Fruit fly (Drosophila melanogaster) whole organism, larva: ENCODE results near the gene Pfdn1.

Experiments used
- noc ChIP-seq: fragments of 200-800 bp; sonication (Bioruptor generic); optimal IDR thresholded peaks from 3 replicates; lab custom pipeline; 2019; ENCODE audit warnings: missing biosample characterization, mild to moderate bottlenecking, missing genetic modification characterization, moderate library complexity

Gene Pfdn1

DNA sequence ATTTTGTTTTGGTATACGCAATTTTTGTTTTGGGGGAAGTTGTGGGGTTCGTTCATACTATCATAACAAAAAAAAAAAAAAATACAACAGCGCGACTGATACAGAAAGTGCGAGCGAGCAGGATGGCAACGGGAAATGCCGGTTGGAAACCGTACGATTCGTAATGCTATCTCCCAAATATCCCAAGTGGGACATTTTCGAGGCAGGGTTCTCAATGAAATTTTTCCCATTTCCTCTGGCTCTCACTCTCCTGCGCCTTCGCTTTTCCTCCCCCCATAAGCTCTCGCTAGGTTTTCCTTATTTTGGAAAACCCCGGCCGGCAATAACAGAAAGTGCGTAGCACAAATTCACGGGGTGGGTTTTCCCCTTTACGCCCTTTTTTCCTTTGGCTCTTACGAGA lies 23.4 kb downstream of the Pfdn1 start:
- no peak for TF ChIP-seq noc (tag; lab: Kevin White, UChicago)

DNA sequence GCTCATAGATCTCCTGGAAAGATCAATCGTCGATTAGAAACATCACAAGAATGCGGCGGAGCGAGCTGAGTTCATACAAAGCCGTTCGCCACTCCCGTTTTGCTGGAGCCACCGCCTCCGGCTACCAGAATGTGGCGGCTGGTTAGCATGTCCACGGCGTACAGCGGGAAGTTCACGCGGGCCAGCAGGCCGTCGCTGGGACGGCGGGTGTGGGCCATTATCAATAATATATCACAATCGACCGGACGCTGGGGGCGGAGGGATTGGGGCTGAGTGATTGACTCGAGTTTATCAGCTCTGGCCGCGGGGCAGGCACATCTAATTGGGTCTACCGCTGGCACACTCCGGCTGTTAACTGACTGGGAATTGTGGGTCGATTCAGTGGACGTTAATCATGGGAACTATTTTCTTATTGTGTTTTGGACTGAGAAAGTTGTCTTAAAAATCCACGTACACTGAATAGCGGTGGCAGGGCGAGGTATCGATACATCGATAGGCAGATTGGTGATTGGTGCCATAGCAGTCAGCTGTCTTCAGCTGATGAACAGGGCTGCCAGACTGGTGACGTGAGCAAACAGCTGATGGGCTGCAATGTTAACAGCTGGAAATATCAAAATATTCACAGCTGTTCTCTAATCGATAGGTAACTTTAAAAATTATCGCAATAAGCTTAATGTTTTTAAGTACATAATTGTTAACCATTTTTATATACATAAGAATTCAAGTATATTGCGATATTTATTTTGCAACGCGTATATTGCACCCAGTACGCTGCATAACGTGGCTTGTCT lies 29.8 kb downstream of the Pfdn1 start, which contains the start of gene CG9175:
Gene CG9175, minus strand, starts transcription at position 488 of the 791 bp plus-strand sequence.
- TF ChIP-seq noc (tag; lab: Kevin White, UChicago), result peak; percentile 56

DNA sequence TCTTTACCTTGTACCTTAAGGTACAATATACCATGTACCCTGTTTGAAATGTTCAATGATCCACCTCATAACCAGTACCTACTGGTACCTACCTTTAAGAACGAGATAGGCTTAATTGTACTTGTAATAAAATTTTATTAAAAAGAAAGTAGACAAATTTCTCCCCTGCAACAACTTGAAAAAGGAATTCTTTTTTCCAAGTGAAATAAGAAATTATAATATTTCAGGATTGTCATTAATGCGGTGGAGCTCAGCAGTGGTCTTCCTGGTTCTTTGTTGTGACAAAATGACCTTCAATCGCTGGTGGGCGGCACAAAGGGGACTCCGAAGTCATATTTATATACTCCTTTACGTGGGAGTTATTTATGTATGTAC lies 30.4 kb downstream of the Pfdn1 start:
- no peak for TF ChIP-seq noc (tag; lab: Kevin White, UChicago)

DNA sequence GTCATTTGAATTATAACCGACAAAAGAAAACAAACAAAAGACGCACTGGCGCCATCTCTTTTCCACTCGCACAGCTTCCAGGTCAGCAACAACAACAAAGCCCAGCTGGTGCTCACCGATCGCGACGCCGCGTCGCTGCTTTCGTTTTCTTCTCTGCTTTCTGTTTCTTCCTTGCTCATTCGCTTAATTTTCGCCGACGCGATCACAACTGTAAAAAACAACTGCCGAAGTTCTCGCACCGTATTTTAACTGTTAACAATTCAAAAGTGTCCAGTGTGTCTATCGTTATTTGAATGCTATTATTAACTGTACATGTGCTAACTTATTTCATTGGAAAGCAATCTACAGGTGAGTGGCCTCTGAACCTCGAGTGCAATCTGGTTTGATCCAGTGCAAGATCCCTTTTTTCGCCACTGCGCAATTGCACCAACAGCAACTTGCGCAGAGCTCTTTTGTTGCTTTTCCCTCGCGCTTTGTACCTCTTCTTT lies 31.4 kb downstream of the Pfdn1 start, which contains the start of gene stai:
Gene stai, plus strand, starts transcription at position 176 of the 488 bp plus-strand sequence.
- TF ChIP-seq noc (tag; lab: Kevin White, UChicago), result no peak

DNA sequence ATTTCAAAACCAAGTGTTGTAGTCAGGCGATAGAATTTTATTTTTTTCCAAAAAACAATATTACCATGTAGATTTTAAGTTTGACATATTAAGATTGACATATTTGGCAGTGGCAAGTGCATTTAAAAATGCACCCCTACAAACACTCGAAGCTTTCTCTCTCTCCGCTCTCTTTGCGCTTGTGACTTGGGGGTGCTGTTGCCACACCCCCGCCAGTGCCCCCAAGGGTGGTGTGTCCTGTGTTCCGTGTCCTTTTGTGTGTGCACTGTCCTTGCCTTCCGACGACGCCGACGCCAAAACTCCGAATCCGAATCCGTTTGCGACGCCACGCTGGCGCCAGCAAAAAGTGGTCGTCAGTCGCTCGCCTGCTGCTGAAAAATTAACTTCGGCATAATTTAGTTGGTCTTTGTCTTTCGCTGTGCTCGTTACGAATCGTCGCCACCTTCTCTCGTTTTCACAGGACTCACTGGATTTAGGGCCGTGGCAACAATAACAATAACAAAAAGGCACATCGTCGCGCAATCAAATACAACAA lies 40.5 kb downstream of the Pfdn1 start:
- TF ChIP-seq noc (tag; lab: Kevin White, UChicago), result no peak

DNA sequence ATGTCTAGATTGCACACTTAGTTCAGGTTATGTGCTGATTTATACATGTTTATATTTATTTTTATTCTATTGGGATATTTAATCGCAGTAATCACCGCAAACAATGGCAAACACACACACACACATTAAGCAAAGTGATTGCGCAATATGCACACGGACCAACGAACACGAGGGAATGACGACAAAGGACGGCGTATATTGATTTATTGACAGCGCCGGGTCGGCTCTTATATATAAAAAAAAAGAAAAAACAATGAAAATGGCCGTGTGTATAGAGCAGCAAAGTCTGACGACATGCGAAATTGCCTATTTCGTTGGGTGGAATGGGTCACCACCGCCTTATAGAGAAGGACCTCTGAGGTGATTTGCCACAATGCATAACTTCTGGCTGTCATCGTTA lies 41.9 kb downstream of the Pfdn1 start:
- TF ChIP-seq noc (tag; lab: Kevin White, UChicago), result no peak

DNA sequence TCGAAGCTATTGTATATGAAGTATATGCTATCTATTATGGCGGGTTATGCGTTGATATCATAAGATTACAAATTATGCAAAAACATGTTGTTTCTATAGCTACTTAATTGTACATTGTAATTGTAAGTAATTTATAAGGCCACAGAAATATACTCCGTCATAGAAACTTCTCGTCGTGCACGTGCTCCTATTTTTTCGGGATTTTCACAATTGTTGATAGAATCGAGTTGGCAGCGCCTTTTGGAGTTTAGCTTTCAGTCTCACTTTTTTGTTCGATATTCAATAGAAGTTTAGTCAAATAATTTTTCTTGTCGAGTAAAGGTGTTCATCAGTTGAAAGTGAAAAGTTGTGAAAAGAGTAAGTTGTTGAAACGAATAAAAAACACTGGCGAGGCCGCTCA lies 49.3 kb downstream of the Pfdn1 start, which contains the start of gene CG31642:
Gene CG31642, plus strand, starts transcription at position 301 of the 400 bp plus-strand sequence.
- no peak for TF ChIP-seq noc (tag; lab: Kevin White, UChicago)
